Fruit fly (Drosophila melanogaster) whole organism, embryonic: Measurements from ENCODE around the gene barr.

ENCODE experiments used
- Awh ChIP-seq: fragments of 200-800 bp; sonication (Bioruptor generic); IDR thresholded peaks from 2 replicates; pipeline ENCODE4, ENCODE4 v1.3.6; 2022; ENCODE audit warnings: missing biosample characterization, missing genetic modification characterization
- BEAF-32 ChIP-seq: fragments of 200-800 bp; sonication (Bioruptor generic); optimal IDR thresholded peaks from 3 replicates; lab custom pipeline; 2017; ENCODE audit warnings: missing biosample characterization, missing genetic modification characterization, mild to moderate bottlenecking, moderate library complexity, missing genetic modification reagents
- CG10565 ChIP-seq: fragments of 200-800 bp; sonication (Bioruptor generic); optimal IDR thresholded peaks from 3 replicates; lab custom pipeline; 2016; ENCODE audit warnings: missing biosample characterization, mild to moderate bottlenecking, missing genetic modification characterization
- CG11085 ChIP-seq: fragments of 200-800 bp; sonication (Bioruptor generic); IDR thresholded peaks from 2 replicates; pipeline ENCODE4 v1.3.6; 2022; ENCODE audit warnings: missing biosample characterization, missing genetic modification characterization
- CG12155 ChIP-seq: fragments of 200-800 bp; sonication (Bioruptor generic); optimal IDR thresholded peaks from 3 replicates; lab custom pipeline; 2016; ENCODE audit warnings: missing biosample characterization, missing genetic modification characterization
- CG13424 ChIP-seq: fragments of 200-800 bp; sonication (Bioruptor generic); optimal IDR thresholded peaks from 2 replicates; lab custom pipeline; 2019; ENCODE audit warnings: missing biosample characterization, mild to moderate bottlenecking, missing genetic modification characterization, moderate library complexity
- CG13624 ChIP-seq: fragments of 200-800 bp; sonication (Bioruptor generic); optimal IDR thresholded peaks from 2 replicates; lab custom pipeline; 2016; ENCODE audit warnings: missing biosample characterization, missing genetic modification characterization
- CG13894 ChIP-seq: fragments of 200-800 bp; sonication (Bioruptor generic); optimal IDR thresholded peaks from 3 replicates; lab custom pipeline; 2018; ENCODE audit warnings: missing biosample characterization, mild to moderate bottlenecking, missing genetic modification characterization, moderate library complexity
- CG15601 ChIP-seq: fragments of 200-800 bp; sonication (Bioruptor generic); optimal IDR thresholded peaks from 3 replicates; lab custom pipeline; 2019; ENCODE audit warnings: missing biosample characterization, mild to moderate bottlenecking, missing genetic modification characterization, moderate library complexity
- CG17385 ChIP-seq: fragments of 200-800 bp; sonication (Bioruptor generic); optimal IDR thresholded peaks from 3 replicates; lab custom pipeline; 2018; ENCODE audit warnings: missing biosample characterization, mild to moderate bottlenecking, missing genetic modification characterization
- CG17568 ChIP-seq: fragments of 200-800 bp; sonication (Bioruptor generic); optimal IDR thresholded peaks from 2 replicates; lab custom pipeline; 2018; ENCODE audit warnings: missing biosample characterization, mild to moderate bottlenecking, missing genetic modification characterization, moderate library complexity
- CG18262 ChIP-seq: fragments of 200-800 bp; optimal IDR thresholded peaks from 3 replicates; lab custom pipeline; 2019; ENCODE audit warnings: missing biosample characterization, mild to moderate bottlenecking, missing genetic modification characterization, moderate library complexity
- CG18476 ChIP-seq: fragments of 200-800 bp; sonication (Bioruptor generic); optimal IDR thresholded peaks from 2 replicates; lab custom pipeline; 2016; ENCODE audit warnings: missing biosample characterization, mild to moderate bottlenecking, missing genetic modification characterization
- CG2202 ChIP-seq: fragments of 200-800 bp; sonication (Bioruptor generic); optimal IDR thresholded peaks from 2 replicates; lab custom pipeline; 2018; ENCODE audit warnings: missing biosample characterization, mild to moderate bottlenecking, missing genetic modification characterization
- CG4707 ChIP-seq: fragments of 200-800 bp; sonication (Bioruptor generic); optimal IDR thresholded peaks from 2 replicates; lab custom pipeline; 2018; ENCODE audit warnings: missing biosample characterization, mild to moderate bottlenecking, missing genetic modification characterization, moderate library complexity
- CG5953 ChIP-seq: fragments of 200-800 bp; sonication (Bioruptor generic); IDR thresholded peaks from 2 replicates; pipeline ENCODE4 v1.3.6; 2022; ENCODE audit warnings: missing biosample characterization, missing genetic modification characterization
- CG6654 ChIP-seq: fragments of 200-800 bp; sonication (Bioruptor generic); optimal IDR thresholded peaks from 2 replicates; lab custom pipeline; 2017; ENCODE audit warnings: missing biosample characterization, mild to moderate bottlenecking, missing genetic modification characterization
- CG6683 ChIP-seq: fragments of 200-800 bp; sonication (Bioruptor generic); optimal IDR thresholded peaks from 2 replicates; lab custom pipeline; 2017; ENCODE audit warnings: missing biosample characterization, mild to moderate bottlenecking, missing genetic modification characterization, missing genetic modification reagents
- CG8281 ChIP-seq: fragments of 200-800 bp; sonication (Bioruptor generic); optimal IDR thresholded peaks from 2 replicates; lab custom pipeline; 2018; ENCODE audit warnings: missing biosample characterization, mild to moderate bottlenecking, missing genetic modification characterization, moderate library complexity
- CG8388 ChIP-seq: fragments of 200-800 bp; sonication (Bioruptor generic); optimal IDR thresholded peaks from 2 replicates; lab custom pipeline; 2019; ENCODE audit warnings: missing biosample characterization, mild to moderate bottlenecking, missing genetic modification characterization, moderate library complexity
- Camta ChIP-seq: fragments of 200-800 bp; sonication (Bioruptor generic); optimal IDR thresholded peaks from 2 replicates; lab custom pipeline; 2016; ENCODE audit warnings: missing biosample characterization, missing genetic modification characterization
- CkIIα-i1 ChIP-seq: fragments of 200-800 bp; sonication (Bioruptor generic); IDR thresholded peaks from 2 replicates; pipeline ENCODE4 v1.3.6; 2022; ENCODE audit warnings: missing biosample characterization, missing genetic modification characterization
- Dbx ChIP-seq: fragments of 200-800 bp; sonication (Bioruptor generic); IDR thresholded peaks from 3 replicates; pipeline ENCODE4 v1.3.6; 2022; ENCODE audit warnings: missing biosample characterization, missing genetic modification characterization
- Deaf1 ChIP-seq: fragments of 200-800 bp; optimal IDR thresholded peaks from 3 replicates; lab custom pipeline; 2019; ENCODE audit warnings: missing biosample characterization, mild to moderate bottlenecking, missing genetic modification characterization, moderate library complexity
- ERR ChIP-seq: fragments of 200-800 bp; sonication (Bioruptor generic); optimal IDR thresholded peaks from 2 replicates; lab custom pipeline; 2016; ENCODE audit warnings: missing biosample characterization, missing genetic modification characterization
- Fer3 ChIP-seq: fragments of 200-800 bp; sonication (Bioruptor generic); optimal IDR thresholded peaks from 2 replicates; lab custom pipeline; 2018; ENCODE audit warnings: missing biosample characterization, mild to moderate bottlenecking, missing genetic modification characterization, moderate library complexity
- Lim3 ChIP-seq: fragments of 200-800 bp; sonication (Bioruptor generic); IDR thresholded peaks from 2 replicates; pipeline ENCODE4 v1.3.6; 2022; ENCODE audit warnings: missing biosample characterization, missing genetic modification characterization
- Max ChIP-seq: fragments of 200-800 bp; sonication (Bioruptor generic); optimal IDR thresholded peaks from 2 replicates; lab custom pipeline; 2016; ENCODE audit warnings: missing biosample characterization, mild to moderate bottlenecking, missing genetic modification characterization
- Nf-YB ChIP-seq: fragments of 200-800 bp; sonication (Bioruptor generic); optimal IDR thresholded peaks from 3 replicates; lab custom pipeline; 2019; ENCODE audit warnings: missing biosample characterization, mild to moderate bottlenecking, missing genetic modification characterization, moderate library complexity
- Oaz ChIP-seq: fragments of 200-800 bp; sonication (Bioruptor generic); IDR thresholded peaks from 2 replicates; pipeline ENCODE4 v1.3.6; 2022; ENCODE audit warnings: missing biosample characterization, missing genetic modification characterization
- PHDP ChIP-seq: fragments of 200-800 bp; sonication (Bioruptor generic); optimal IDR thresholded peaks from 3 replicates; lab custom pipeline; 2018; ENCODE audit warnings: missing biosample characterization, mild to moderate bottlenecking, missing genetic modification characterization, moderate library complexity
- bbx ChIP-seq: fragments of 200-800 bp; sonication (Bioruptor generic); IDR thresholded peaks from 2 replicates; pipeline ENCODE4 v1.3.6; 2022; ENCODE audit warnings: missing biosample characterization, missing genetic modification characterization; ENCODE audit not compliant: partially characterized antibody
- crc ChIP-seq: fragments of 200-800 bp; sonication (Bioruptor generic); optimal IDR thresholded peaks from 2 replicates; lab custom pipeline; 2016; ENCODE audit warnings: missing biosample characterization, missing genetic modification characterization
- emc ChIP-seq: fragments of 200-800 bp; sonication (Bioruptor generic); optimal IDR thresholded peaks from 2 replicates; lab custom pipeline; 2016; ENCODE audit warnings: missing biosample characterization, missing genetic modification characterization
- eve ChIP-seq, 2 experiments: fragments of >200 bp; optimal IDR thresholded peaks; 2 replicates each; lab custom pipeline; 2017; ENCODE audit warnings: missing biosample characterization in 2 of 2, missing genetic modification characterization in 2 of 2
- eyg ChIP-seq: fragments of 200-800 bp; sonication (Bioruptor generic); optimal IDR thresholded peaks from 3 replicates; lab custom pipeline; 2016; ENCODE audit warnings: missing biosample characterization, missing genetic modification characterization
- fu2 ChIP-seq: fragments of 200-800 bp; sonication (Bioruptor generic); optimal IDR thresholded peaks from 2 replicates; lab custom pipeline; 2016; ENCODE audit warnings: missing biosample characterization, missing genetic modification characterization
- gro ChIP-seq: fragments of 200-800 bp; sonication (Bioruptor generic); optimal IDR thresholded peaks from 2 replicates; lab custom pipeline; 2016; ENCODE audit warnings: missing biosample characterization, missing genetic modification characterization
- gt ChIP-seq: fragments of 200-800 bp; sonication (Bioruptor generic); IDR thresholded peaks from 2 replicates; pipeline ENCODE4 v1.3.6; 2022; ENCODE audit warnings: missing biosample characterization, missing genetic modification characterization
- hth ChIP-seq: fragments of >200 bp; optimal IDR thresholded peaks from 2 replicates; lab custom pipeline; 2017; ENCODE audit warnings: inconsistent platforms
- jing ChIP-seq: fragments of 200-800 bp; sonication (Bioruptor generic); optimal IDR thresholded peaks from 2 replicates; lab custom pipeline; 2018; ENCODE audit warnings: missing biosample characterization, mild to moderate bottlenecking, missing genetic modification characterization
- kah ChIP-seq: fragments of 200-800 bp; sonication (Bioruptor generic); optimal IDR thresholded peaks from 2 replicates; lab custom pipeline; 2018; ENCODE audit warnings: missing biosample characterization, mild to moderate bottlenecking, missing genetic modification characterization
- klu ChIP-seq: fragments of 200-800 bp; sonication (Bioruptor generic); IDR thresholded peaks from 2 replicates; pipeline ENCODE4 v1.3.6; 2022; ENCODE audit warnings: missing biosample characterization, missing genetic modification characterization
- pum ChIP-seq: fragments of 200-800 bp; sonication (Bioruptor generic); optimal IDR thresholded peaks from 2 replicates; lab custom pipeline; 2016; ENCODE audit warnings: missing biosample characterization, missing genetic modification characterization
- salm ChIP-seq: fragments of 200-800 bp; sonication (Bioruptor generic); optimal IDR thresholded peaks from 2 replicates; lab custom pipeline; 2018; ENCODE audit warnings: missing biosample characterization, mild to moderate bottlenecking, missing genetic modification characterization
- schlank ChIP-seq: fragments of 200-800 bp; sonication (Bioruptor generic); optimal IDR thresholded peaks from 2 replicates; lab custom pipeline; 2018; ENCODE audit warnings: missing biosample characterization, mild to moderate bottlenecking, missing genetic modification characterization
- sisA ChIP-seq: fragments of 200-800 bp; sonication (Bioruptor generic); IDR thresholded peaks from 2 replicates; pipeline ENCODE4 v1.3.6; 2022; ENCODE audit warnings: missing biosample characterization, missing genetic modification characterization
- sna ChIP-seq: fragments of 200-800 bp; sonication (Bioruptor generic); IDR thresholded peaks from 2 replicates; pipeline ENCODE4 v1.3.6; 2022; ENCODE audit warnings: missing biosample characterization, missing genetic modification characterization; ENCODE audit not compliant: partially characterized antibody
- tna ChIP-seq: fragments of 200-800 bp; sonication (Bioruptor generic); IDR thresholded peaks from 2 replicates; pipeline ENCODE4 v1.3.6; 2022; ENCODE audit warnings: missing biosample characterization, missing genetic modification characterization; ENCODE audit not compliant: partially characterized antibody
- vnd ChIP-seq: fragments of 200-800 bp; sonication (Bioruptor generic); IDR thresholded peaks from 3 replicates; pipeline ENCODE4 v1.3.6; 2022; ENCODE audit warnings: missing biosample characterization, missing genetic modification characterization; ENCODE audit not compliant: partially characterized antibody

The barr gene

DNA sequence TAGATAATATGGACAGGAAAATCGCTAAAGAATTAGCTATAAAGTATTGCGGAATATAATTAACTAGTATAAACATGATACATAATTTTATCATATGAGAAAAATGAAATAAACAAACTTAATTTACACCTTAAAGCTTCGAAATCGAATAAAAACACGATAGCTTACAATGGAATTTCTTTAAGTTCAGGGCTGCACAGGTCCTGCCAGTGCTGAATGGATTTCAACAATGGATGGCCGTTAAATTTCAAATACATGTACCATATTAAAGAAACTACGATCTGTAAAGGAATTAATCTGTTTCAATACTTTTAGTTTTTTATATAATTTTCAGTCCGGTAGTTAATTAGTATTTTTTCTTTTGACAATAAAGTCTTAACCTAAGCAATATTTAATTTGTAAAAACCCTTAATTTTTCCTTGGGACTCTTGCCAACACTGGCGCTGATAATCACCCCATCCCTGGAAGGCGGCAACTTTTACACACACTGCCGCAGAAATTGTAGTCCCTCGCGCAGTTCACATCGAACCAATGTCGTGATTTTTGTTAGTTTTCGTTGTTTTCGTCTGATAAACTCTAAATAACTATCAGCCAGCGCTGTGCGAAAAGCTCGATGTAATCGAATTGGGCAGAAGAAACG lies at the start of gene barr, which contains the start of gene lok (continued):
- TF ChIP-seq CG5953 (no peak), salm (tag; lab: Kevin White, UChicago) (no peak), CG8388 (GFP tag; lab: Kevin White, UChicago) (peak; percentile 62), ERR (no peak), jing (GFP tag; lab: Kevin White, UChicago) (no peak), Dbx (GFP tag; lab: Robert Waterston, UW) (peak; percentile 63; the same call in 2 of the 3 replicates), bbx (GFP tag; lab: Robert Waterston, UW) (no peak), pum (peak; percentile 67), CG6683 (GFP tag; lab: Kevin White, UChicago) (no peak), CG10565 (no peak), vnd (no peak), CG18262 (tag; lab: Kevin White, UChicago) (peak; percentile 59), kah (GFP tag; lab: Kevin White, UChicago) (peak; percentile 5), sisA (GFP tag; lab: Robert Waterston, UW) (no peak; the same call in 1 of the 2 replicates), Oaz (GFP tag; lab: Robert Waterston, UW) (no peak), Deaf1 (tag; lab: Kevin White, UChicago) (no peak), CG13894 (tag; lab: Kevin White, UChicago) (no peak), CG13424 (tag; lab: Kevin White, UChicago) (peak; percentile 59), eve (GFP tag; optimal IDR thresholded peaks at IDR 0.05; lab: Kevin White, UChicago) (no peak), PHDP (tag; lab: Kevin White, UChicago) (peak; percentile 5), sna (GFP tag; lab: Robert Waterston, UW) (no peak), gro (peak; percentile 6), eyg (GFP tag; lab: Kevin White, UChicago) (no peak), CG17568 (GFP tag; lab: Kevin White, UChicago) (no peak), CG2202 (no peak), CG4707 (GFP tag; lab: Kevin White, UChicago) (no peak), crc (GFP tag; lab: Kevin White, UChicago) (peak; percentile 15), schlank (no peak), emc (no peak), CG13624 (GFP tag; lab: Kevin White, UChicago) (peak; percentile 12), hth (lab: Kevin White, UChicago) (no peak), CG17385 (GFP tag; lab: Kevin White, UChicago) (no peak), tna (no peak), Fer3 (peak; percentile 22), gt (GFP tag; lab: Robert Waterston, UW) (no peak), CG15601 (tag; lab: Kevin White, UChicago) (peak; percentile 30), fu2 (GFP tag; lab: Kevin White, UChicago) (peak; percentile 45), klu (GFP tag; lab: Robert Waterston, UW) (peak; percentile 34; the same call in 1 of the 2 replicates), Max (GFP tag; lab: Kevin White, UChicago) (peak; percentile 23), Awh (GFP tag; lab: Robert Waterston, UW) (no peak), CkIIα-i1 (GFP tag; lab: Robert Waterston, UW) (no peak), CG6654 (GFP tag; lab: Kevin White, UChicago) (no peak), CG11085 (GFP tag; lab: Robert Waterston, UW) (no peak), Lim3 (GFP tag; lab: Robert Waterston, UW) (no peak), Nf-YB (GFP tag; lab: Kevin White, UChicago) (no peak), CG8281 (tag; lab: Kevin White, UChicago) (no peak), CG12155 (peak; percentile 47), CG18476 (GFP tag; lab: Kevin White, UChicago) (peak; percentile 60), Camta (GFP tag; lab: Kevin White, UChicago) (peak; percentile 55), BEAF-32 (GFP tag; lab: Kevin White, UChicago) (peak; percentile 43)
